Fruit fly (Drosophila melanogaster) whole organism: ENCODE data around the gene CG9760.

ENCODE experiments used
- CG8478 ChIP-seq: fragments of >200 bp; optimal IDR thresholded peaks from 2 replicates; lab custom pipeline; 2018; ENCODE audit warnings: inconsistent platforms
- Dll ChIP-seq: fragments of >200 bp; optimal IDR thresholded peaks from 2 replicates; lab custom pipeline; 2017
- EcR ChIP-seq, 2 experiments: fragments of >200 bp; optimal IDR thresholded peaks; 2 replicates each; lab custom pipeline; 2017; ENCODE audit warnings: missing biosample characterization in 2 of 2, missing genetic modification characterization in 2 of 2, missing genetic modification reagents in 2 of 2
- pan ChIP-seq: fragments of >200 bp; optimal IDR thresholded peaks from 2 replicates; lab custom pipeline; 2017
- psq ChIP-seq: fragments of >200 bp; optimal IDR thresholded peaks from 2 replicates; lab custom pipeline; 2017
- usp ChIP-seq: fragments of >200 bp; optimal IDR thresholded peaks from 2 replicates; lab custom pipeline; 2017; ENCODE audit warnings: missing biosample characterization, missing genetic modification characterization, mixed read lengths

CG9760 gene

dm6 chr3L:12163693-12164092 lies at the start of gene CG9760:
CG9760 (minus strand) TSS chr3L:12163735.
- TF ChIP-seq EcR (GFP tag; optimal IDR thresholded peaks at IDR 0.05; lab: Kevin White, UChicago) (no peak), psq (lab: Kevin White, UChicago) (no peak), Dll (peak; percentile 31)

dm6 chr3L:12205848-12206247 lies 42.3 kb upstream of the CG9760 start, which contains the start of gene Tsen54:
Tsen54 (minus strand) TSS chr3L:12206022.
- TF ChIP-seq Dll (no peak), CG8478 (lab: Kevin White, UChicago) (no peak)

dm6 chr3L:12203736-12204135 lies 40.2 kb upstream of the CG9760 start, which contains the start of gene Ak1:
Ak1 (minus strand) TSS chr3L:12204082.
- TF ChIP-seq EcR (GFP tag; optimal IDR thresholded peaks at IDR 0.05; lab: Kevin White, UChicago) (no peak), usp (GFP tag; lab: Kevin White, UChicago) (no peak), psq (lab: Kevin White, UChicago) (no peak)

dm6 chr3L:12202980-12203379 lies 39.4 kb upstream of the CG9760 start:
- TF ChIP-seq psq (lab: Kevin White, UChicago) = no peak
- TF ChIP-seq Dll = no peak
- TF ChIP-seq pan (lab: Kevin White, UChicago) = no peak
- no peak for TF ChIP-seq CG8478 (lab: Kevin White, UChicago)
- TF ChIP-seq EcR (GFP tag; optimal IDR thresholded peaks at IDR 0.05; lab: Kevin White, UChicago) = no peak
- TF ChIP-seq usp (GFP tag; lab: Kevin White, UChicago) = no peak

- TF ChIP-seq CG8478 (lab: Kevin White, UChicago) (no peak), EcR (GFP tag; optimal IDR thresholded peaks at IDR 0.05; lab: Kevin White, UChicago) (no peak), pan (lab: Kevin White, UChicago) (no peak), psq (lab: Kevin White, UChicago) (no peak), Dll (no peak), usp (GFP tag; lab: Kevin White, UChicago) (no peak)
Measured at dm6 chr3L:12197491-12197890, 34.0 kb upstream of the CG9760 start, which contains the start of gene CG11529. CG11529 (plus strand) TSS chr3L:12197791.

dm6 chr3L:12193485-12193884 lies 29.9 kb upstream of the CG9760 start, which contains the start of gene thoc6:
thoc6 (minus strand) TSS chr3L:12193688.
- TF ChIP-seq psq (lab: Kevin White, UChicago) = no peak
- no peak for TF ChIP-seq usp (GFP tag; lab: Kevin White, UChicago)
- no peak for TF ChIP-seq CG8478 (lab: Kevin White, UChicago)
- TF ChIP-seq pan (lab: Kevin White, UChicago) = no peak

- no peak for TF ChIP-seq usp (GFP tag; lab: Kevin White, UChicago)
- TF ChIP-seq EcR (GFP tag; optimal IDR thresholded peaks at IDR 0.05; lab: Kevin White, UChicago) = no peak
- TF ChIP-seq CG8478 (lab: Kevin White, UChicago) = no peak
Measured at dm6 chr3L:12190433-12190832, 26.9 kb upstream of the CG9760 start, which contains the start of gene Est-P. Est-P (plus strand) TSS chr3L:12190733.

- TF ChIP-seq usp (GFP tag; lab: Kevin White, UChicago) (no peak), pan (lab: Kevin White, UChicago) (no peak), CG8478 (lab: Kevin White, UChicago) (no peak), EcR (GFP tag; optimal IDR thresholded peaks at IDR 0.05; lab: Kevin White, UChicago) (no peak), psq (lab: Kevin White, UChicago) (no peak), Dll (no peak)
Measured at dm6 chr3L:12188518-12188917, 25.0 kb upstream of the CG9760 start, which contains the start of gene Est-6. Est-6 (plus strand) TSS chr3L:12188818.

- TF ChIP-seq Dll (no peak), EcR (GFP tag; optimal IDR thresholded peaks at IDR 0.05; lab: Kevin White, UChicago) (no peak), pan (lab: Kevin White, UChicago) (no peak), usp (GFP tag; lab: Kevin White, UChicago) (no peak), CG8478 (lab: Kevin White, UChicago) (no peak), psq (lab: Kevin White, UChicago) (no peak)
Measured at dm6 chr3L:12185336-12185735, 21.8 kb upstream of the CG9760 start.

- no peak for TF ChIP-seq Dll
- no peak for TF ChIP-seq CG8478 (lab: Kevin White, UChicago)
- no peak for TF ChIP-seq pan (lab: Kevin White, UChicago)
- no peak for TF ChIP-seq psq (lab: Kevin White, UChicago)
- TF ChIP-seq EcR (GFP tag; optimal IDR thresholded peaks at IDR 0.05; lab: Kevin White, UChicago) = no peak
- TF ChIP-seq usp (GFP tag; lab: Kevin White, UChicago) = no peak
Measured at dm6 chr3L:12184564-12185034, 21.1 kb upstream of the CG9760 start, which contains the start of gene Miox. Miox (plus strand) TSS chr3L:12184984.

dm6 chr3L:12183967-12184366 lies 20.4 kb upstream of the CG9760 start:
- TF ChIP-seq CG8478 (lab: Kevin White, UChicago) = no peak
- no peak for TF ChIP-seq psq (lab: Kevin White, UChicago)
- no peak for TF ChIP-seq EcR (GFP tag; optimal IDR thresholded peaks at IDR 0.05; lab: Kevin White, UChicago)
- no peak for TF ChIP-seq usp (GFP tag; lab: Kevin White, UChicago)
- no peak for TF ChIP-seq Dll
- no peak for TF ChIP-seq pan (lab: Kevin White, UChicago)

dm6 chr3L:12178847-12179437 lies 15.4 kb upstream of the CG9760 start:
- TF ChIP-seq usp (GFP tag; lab: Kevin White, UChicago) (no peak), Dll (no peak), pan (lab: Kevin White, UChicago) (no peak), CG8478 (lab: Kevin White, UChicago) (no peak), psq (lab: Kevin White, UChicago) (no peak), EcR (GFP tag; optimal IDR thresholded peaks at IDR 0.05; lab: Kevin White, UChicago) (no peak)
